Worm (Caenorhabditis elegans): ENCODE results near the gene fbxb-60.

DNA sequence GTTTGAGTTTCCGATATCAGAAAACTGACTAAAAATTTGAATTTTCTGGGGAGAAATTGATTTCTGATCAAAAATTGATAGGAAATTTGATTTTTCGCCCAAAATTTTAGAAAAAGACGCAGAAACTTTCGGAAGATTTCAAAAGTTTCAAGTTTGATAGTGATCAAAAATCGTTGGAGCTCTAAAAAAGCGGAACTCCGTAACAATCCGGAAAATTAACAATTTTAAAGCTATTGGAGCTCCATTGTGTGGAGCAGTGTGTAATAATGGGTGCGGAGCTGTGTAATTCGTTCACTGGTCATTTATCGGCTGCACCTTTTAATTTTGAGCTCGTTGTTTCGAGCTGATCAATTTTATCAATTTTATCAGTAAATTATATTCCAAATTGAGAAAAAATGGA, 44.1 kb upstream of the fbxb-60 start, which contains the start of gene F21D9.4:
- TF ChIP-seq ama-1 (optimal IDR thresholded peaks at IDR 0.05) (no peak), aly-1 (tag; optimal IDR thresholded peaks at IDR 0.05) (no peak), B0310.2 (tag; optimal IDR thresholded peaks at IDR 0.05) (no peak), tra-4 (tag; optimal IDR thresholded peaks at IDR 0.05) (no peak), sea-1 (GFP tag; conservative IDR thresholded peaks at IDR 0.05) (no peak), pes-1 (GFP tag; IDR thresholded peaks at IDR 0.05) (no peak), ets-7 (tag; optimal IDR thresholded peaks at IDR 0.05) (no peak), tbx-11 (GFP tag; IDR thresholded peaks at IDR 0.05) (no peak), tbx-37 (GFP tag; conservative IDR thresholded peaks at IDR 0.05) (no peak)

Data from whole organism, early embryonic.